Worm (Caenorhabditis elegans) whole organism, L3 larva: Measurements from ENCODE around the gene cln-3.1.

Source experiments
- ZK546.5 ChIP-seq: sonication (generic microtip); optimal IDR thresholded peaks from 2 replicates; lab custom pipeline; 2017; ENCODE audit warnings: missing biosample characterization, missing genetic modification characterization
- elt-3 ChIP-seq, 3 experiments: fragments of 150-350 bp in 1 of 3; sonication (generic microtip) in 2 of 3; optimal IDR thresholded peaks; 2 replicates in 2 of 3; 4 replicates in 1 of 3; lab custom pipeline; 2014 to 2017; ENCODE audit warnings: missing biosample characterization in 3 of 3, missing genetic modification characterization in 3 of 3
- eor-1 ChIP-seq, 2 experiments: fragments of 150-350 bp; optimal IDR thresholded peaks; 2 replicates each; lab custom pipeline; 2014 to 2018; ENCODE audit warnings: missing biosample characterization in 2 of 2, missing genetic modification characterization in 2 of 2
- jun-1 ChIP-seq: fragments of 150-350 bp; optimal IDR thresholded peaks from 2 replicates; lab custom pipeline; 2014; ENCODE audit warnings: missing biosample characterization, missing genetic modification reagents, missing genetic modification characterization
- nhr-11 ChIP-seq: fragments of 150-350 bp; optimal IDR thresholded peaks from 2 replicates; lab custom pipeline; 2014; ENCODE audit warnings: missing biosample characterization, missing genetic modification characterization
- nhr-23 ChIP-seq: fragments of 150-350 bp; optimal IDR thresholded peaks from 2 replicates; lab custom pipeline; 2014; ENCODE audit warnings: missing biosample characterization, missing genetic modification reagents, missing genetic modification characterization
- nhr-67 ChIP-seq: fragments of 150-350 bp; optimal IDR thresholded peaks from 2 replicates; lab custom pipeline; 2014; ENCODE audit warnings: missing biosample characterization, missing genetic modification characterization
- nhr-76 ChIP-seq: fragments of 150-350 bp; sonication (generic microtip); optimal IDR thresholded peaks from 5 replicates; lab custom pipeline; 2014; ENCODE audit warnings: missing biosample characterization, missing genetic modification characterization
- skn-1 ChIP-seq: fragments of 150-350 bp; optimal IDR thresholded peaks from 2 replicates; lab custom pipeline; 2014; ENCODE audit warnings: missing biosample characterization, missing genetic modification characterization
- snpc-4 ChIP-seq: fragments of 150-350 bp; optimal IDR thresholded peaks from 2 replicates; lab custom pipeline; 2014; ENCODE audit warnings: missing biosample characterization, missing genetic modification characterization
- tbx-2 ChIP-seq: sonication (generic microtip); optimal IDR thresholded peaks from 2 replicates; lab custom pipeline; 2016; ENCODE audit warnings: mild to moderate bottlenecking, missing genetic modification characterization, missing compliant biosample characterization

DNA sequence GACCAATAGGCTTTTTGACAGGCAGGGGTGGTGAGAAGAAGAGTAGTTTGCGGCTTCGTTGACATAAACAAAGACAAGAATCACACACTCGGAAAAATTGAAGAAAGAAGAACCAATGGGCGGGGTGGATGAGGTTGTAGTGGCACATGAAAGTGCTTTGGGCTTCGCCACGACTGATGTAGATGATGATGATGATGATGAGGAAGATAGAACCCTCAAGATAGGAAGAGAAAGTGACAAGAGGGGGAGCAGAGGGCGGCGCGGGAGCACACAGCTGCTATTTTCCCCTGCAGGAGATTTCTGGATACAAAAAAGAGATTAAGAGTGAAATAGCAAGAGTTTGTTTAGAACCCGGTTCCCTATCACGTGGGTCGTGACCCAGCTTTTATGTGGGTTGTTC is 43.5 kb upstream of the cln-3.1 start:
- TF ChIP-seq elt-3 (tag; optimal IDR thresholded peaks at IDR 0.05; lab: Kevin White, UChicago) (no peak), nhr-11 (no peak), jun-1 (tag; lab: Kevin White, UChicago) (no peak), nhr-76 (tag; lab: Kevin White, UChicago) (no peak), tbx-2 (no peak), skn-1 (no peak), eor-1 (tag; optimal IDR thresholded peaks at IDR 0.05; lab: Kevin White, UChicago) (no peak), snpc-4 (tag; lab: Kevin White, UChicago) (no peak), ZK546.5 (tag; lab: Kevin White, UChicago) (no peak), nhr-23 (tag; lab: Kevin White, UChicago) (no peak), nhr-67 (tag; lab: Kevin White, UChicago) (no peak)
